Worm (Caenorhabditis elegans) whole organism, L3 larva: ENCODE results near the gene strm-1.

ENCODE experiments used
- ceh-28 ChIP-seq: fragments of 150-350 bp; optimal IDR thresholded peaks from 2 replicates; lab custom pipeline; 2014; ENCODE audit warnings: missing biosample characterization, missing genetic modification reagents, missing genetic modification characterization
- ceh-82 ChIP-seq: fragments of 150-350 bp; optimal IDR thresholded peaks from 2 replicates; lab custom pipeline; 2014; ENCODE audit warnings: missing biosample characterization, missing genetic modification characterization
- fos-1 ChIP-seq: fragments of 150-350 bp; optimal IDR thresholded peaks from 2 replicates; lab custom pipeline; 2014; ENCODE audit warnings: missing biosample characterization, missing genetic modification characterization
- lin-39 ChIP-seq: fragments of 150-350 bp; optimal IDR thresholded peaks from 2 replicates; lab custom pipeline; 2018; ENCODE audit warnings: missing biosample characterization, missing genetic modification reagents, missing genetic modification characterization
- pqm-1 ChIP-seq: fragments of 150-350 bp; optimal IDR thresholded peaks from 2 replicates; lab custom pipeline; 2017; ENCODE audit warnings: missing biosample characterization, missing genetic modification characterization, inconsistent platforms
- unc-39 ChIP-seq: sonication (generic microtip); optimal IDR thresholded peaks from 4 replicates; lab custom pipeline; 2017; ENCODE audit warnings: missing biosample characterization, missing genetic modification characterization
- unc-62 ChIP-seq: fragments of 150-350 bp; sonication (generic microtip); optimal IDR thresholded peaks from 4 replicates; lab custom pipeline; 2014; ENCODE audit warnings: missing biosample characterization, missing genetic modification reagents, missing genetic modification characterization

DNA sequence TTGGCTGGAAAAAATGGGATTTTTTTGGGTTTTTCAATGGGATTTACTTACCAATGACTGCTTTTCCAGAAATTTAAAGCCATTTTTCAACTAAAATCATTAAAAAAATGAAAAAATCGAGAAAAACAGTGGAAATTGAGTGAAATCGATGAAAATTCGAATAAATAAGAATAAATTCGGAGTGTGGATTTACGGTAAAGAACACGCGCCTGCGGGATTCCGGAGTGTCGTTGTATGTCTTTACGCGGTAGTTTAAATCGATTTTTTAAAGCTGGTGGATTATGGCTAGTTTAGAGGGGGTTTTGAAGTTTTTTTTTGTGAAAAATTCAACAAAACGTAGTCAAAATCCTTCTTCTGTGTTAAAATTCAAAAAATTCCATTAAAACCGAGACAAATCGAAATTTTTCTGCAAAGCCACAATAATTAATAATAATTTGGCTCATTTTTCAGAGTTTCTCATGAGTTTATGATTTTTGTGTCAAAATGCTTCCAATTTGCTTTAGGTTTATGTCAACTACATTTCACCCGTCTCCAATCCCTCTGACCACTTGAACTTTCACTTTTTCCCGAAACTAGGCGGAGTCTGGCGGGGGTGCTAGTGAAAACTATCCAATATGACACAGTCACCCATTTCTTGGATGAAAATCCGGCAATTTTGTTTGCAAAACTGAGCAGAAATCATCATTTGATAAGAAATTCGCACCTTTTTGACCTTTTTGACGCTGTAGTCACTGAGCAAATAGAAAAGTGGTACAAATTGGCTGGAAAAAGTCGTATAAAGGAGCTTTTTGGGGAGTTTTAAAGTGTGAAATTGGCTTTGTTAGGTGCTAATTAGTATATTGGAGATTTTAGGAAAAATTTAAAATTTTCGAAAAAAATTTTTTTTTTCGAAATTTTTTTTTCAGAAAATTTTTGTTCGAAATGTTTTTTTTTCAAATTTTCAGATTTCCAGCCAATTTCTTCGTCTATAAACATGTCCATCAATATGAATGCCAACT lies at the start of gene strm-1, which contains the start of gene cic-1:
- TF ChIP-seq unc-62 (no peak), lin-39 (tag; lab: Kevin White, UChicago) (peak; percentile 22), fos-1 (tag; lab: Kevin White, UChicago) (no peak), ceh-28 (tag; lab: Kevin White, UChicago) (peak; percentile 68), ceh-82 (tag; lab: Kevin White, UChicago) (no peak), pqm-1 (tag; lab: Kevin White, UChicago) (peak; percentile 6), unc-39 (tag; lab: Kevin White, UChicago) (no peak)
